Fruit fly (Drosophila melanogaster) S2 (cell line): ENCODE results near the gene mRpL10.

Source experiments
- CG8478 ChIP-seq: fragments of >200 bp; optimal IDR thresholded peaks from 2 replicates; lab custom pipeline; 2018
- CTCF ChIP-seq, 2 experiments: fragments of >200 bp; optimal IDR thresholded peaks; 2 replicates each; lab custom pipeline; 2018

DNA sequence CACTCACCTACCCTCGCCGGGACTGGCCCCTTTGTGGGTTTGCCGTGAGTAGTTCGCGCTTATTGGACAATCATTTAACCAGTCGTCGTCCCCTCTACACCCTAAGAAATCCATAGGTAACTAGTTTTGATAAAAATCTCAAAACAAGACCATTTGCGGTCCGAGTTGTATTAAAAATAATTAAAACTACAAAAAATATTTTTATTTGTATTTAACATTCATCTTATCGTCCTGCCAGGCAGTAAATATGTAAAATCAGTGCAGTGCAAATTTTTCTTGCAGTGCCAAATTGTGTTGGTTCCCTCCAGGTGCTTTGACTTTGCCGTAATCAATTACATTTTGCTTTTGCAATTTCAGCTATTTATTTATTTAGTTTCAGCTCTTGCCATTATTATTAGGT is 40.2 kb downstream of the mRpL10 start:
- TF ChIP-seq CG8478 (no peak), CTCF (optimal IDR thresholded peaks at IDR 0.05; lab: Kevin White, UChicago) (no peak)
